Fruit fly (Drosophila melanogaster) whole organism, embryonic: ENCODE measurements around the gene ssp3.
A peak's percentile ranks its signal among the peaks of the same experiment; 100 is the strongest.

Experiments
- ATbp ChIP-seq: fragments of 200-800 bp; sonication (Bioruptor generic); optimal IDR thresholded peaks from 2 replicates; lab custom pipeline; 2017; ENCODE audit warnings: missing biosample characterization, mild to moderate bottlenecking, missing genetic modification characterization, missing genetic modification reagents
- CG10209 ChIP-seq: fragments of 200-800 bp; sonication (Bioruptor generic); optimal IDR thresholded peaks from 3 replicates; lab custom pipeline; 2017; ENCODE audit warnings: missing biosample characterization, mild to moderate bottlenecking, missing genetic modification characterization, missing genetic modification reagents
- CG10321 ChIP-seq: fragments of 200-800 bp; sonication (Bioruptor generic); IDR thresholded peaks from 2 replicates; pipeline ENCODE4 v1.3.6; 2022; ENCODE audit warnings: missing biosample characterization, missing genetic modification characterization
- CG10979 ChIP-seq: fragments of 200-800 bp; sonication (Bioruptor generic); optimal IDR thresholded peaks from 2 replicates; lab custom pipeline; 2018; ENCODE audit warnings: missing biosample characterization, mild to moderate bottlenecking, missing genetic modification characterization, moderate library complexity
- CG13775 ChIP-seq: fragments of 200-800 bp; sonication (Bioruptor generic); optimal IDR thresholded peaks from 3 replicates; lab custom pipeline; 2017; ENCODE audit warnings: missing biosample characterization, mild to moderate bottlenecking, missing genetic modification characterization
- CG14860 ChIP-seq: fragments of 200-800 bp; sonication (Bioruptor generic); IDR thresholded peaks from 3 replicates; pipeline ENCODE4 v1.3.6; 2022; ENCODE audit warnings: missing biosample characterization, missing genetic modification characterization; ENCODE audit not compliant: partially characterized antibody
- CG15696 ChIP-seq: fragments of 200-800 bp; sonication (Bioruptor generic); optimal IDR thresholded peaks from 2 replicates; lab custom pipeline; 2019; ENCODE audit warnings: missing biosample characterization, mild to moderate bottlenecking, missing genetic modification characterization, moderate library complexity
- CG16815 ChIP-seq: fragments of 200-800 bp; sonication (Bioruptor generic); optimal IDR thresholded peaks from 3 replicates; lab custom pipeline; 2017; ENCODE audit warnings: missing biosample characterization, mild to moderate bottlenecking, missing genetic modification characterization
- CG17385 ChIP-seq: fragments of 200-800 bp; sonication (Bioruptor generic); optimal IDR thresholded peaks from 3 replicates; lab custom pipeline; 2018; ENCODE audit warnings: missing biosample characterization, mild to moderate bottlenecking, missing genetic modification characterization
- CG2678 ChIP-seq: fragments of 200-800 bp; sonication (Bioruptor generic); optimal IDR thresholded peaks from 3 replicates; lab custom pipeline; 2019; ENCODE audit warnings: missing biosample characterization, mild to moderate bottlenecking, missing genetic modification characterization, moderate library complexity
- CG2712 ChIP-seq: fragments of 200-800 bp; optimal IDR thresholded peaks from 3 replicates; lab custom pipeline; 2019; ENCODE audit warnings: missing biosample characterization, mild to moderate bottlenecking, missing genetic modification characterization, moderate library complexity
- CG33557 ChIP-seq: fragments of 200-800 bp; sonication (Bioruptor generic); optimal IDR thresholded peaks from 2 replicates; lab custom pipeline; 2019; ENCODE audit warnings: missing biosample characterization, mild to moderate bottlenecking, missing genetic modification characterization, moderate library complexity
- CG42726 ChIP-seq: fragments of 200-800 bp; sonication (Bioruptor generic); IDR thresholded peaks from 2 replicates; pipeline ENCODE4 v1.3.6; 2022; ENCODE audit warnings: missing biosample characterization, missing genetic modification characterization; ENCODE audit not compliant: partially characterized antibody
- CG6175 ChIP-seq: fragments of 200-800 bp; sonication (Bioruptor generic); IDR thresholded peaks from 3 replicates; pipeline ENCODE4 v1.3.6; 2022; ENCODE audit warnings: missing biosample characterization, missing genetic modification characterization
- CG6254 ChIP-seq: fragments of 200-800 bp; sonication (Bioruptor generic); optimal IDR thresholded peaks from 3 replicates; lab custom pipeline; 2017; ENCODE audit warnings: mild to moderate bottlenecking, missing biosample characterization, missing genetic modification reagents, missing genetic modification characterization
- CG7271 ChIP-seq: fragments of 200-800 bp; sonication (Bioruptor generic); optimal IDR thresholded peaks from 2 replicates; lab custom pipeline; 2018; ENCODE audit warnings: missing biosample characterization, mild to moderate bottlenecking, missing genetic modification characterization, moderate library complexity
- CG8924 ChIP-seq: fragments of 200-800 bp; optimal IDR thresholded peaks from 3 replicates; lab custom pipeline; 2019; ENCODE audit warnings: missing biosample characterization, mild to moderate bottlenecking, missing genetic modification characterization, moderate library complexity
- CG9727 ChIP-seq: fragments of 200-800 bp; sonication (Bioruptor generic); optimal IDR thresholded peaks from 3 replicates; lab custom pipeline; 2017; ENCODE audit warnings: missing biosample characterization, mild to moderate bottlenecking, missing genetic modification characterization
- CG9932 ChIP-seq: fragments of 200-800 bp; sonication (Bioruptor generic); IDR thresholded peaks from 2 replicates; pipeline ENCODE4 v1.3.6; 2022; ENCODE audit warnings: missing biosample characterization, missing genetic modification characterization
- Hr3 ChIP-seq: fragments of 200-800 bp; sonication (Bioruptor generic); optimal IDR thresholded peaks from 3 replicates; lab custom pipeline; 2016; ENCODE audit warnings: missing biosample characterization, missing genetic modification characterization
- Lim3 ChIP-seq: fragments of 200-800 bp; sonication (Bioruptor generic); IDR thresholded peaks from 2 replicates; pipeline ENCODE4 v1.3.6; 2022; ENCODE audit warnings: missing biosample characterization, missing genetic modification characterization
- PHDP ChIP-seq: fragments of 200-800 bp; sonication (Bioruptor generic); optimal IDR thresholded peaks from 3 replicates; lab custom pipeline; 2018; ENCODE audit warnings: missing biosample characterization, mild to moderate bottlenecking, missing genetic modification characterization, moderate library complexity
- Ptx1 ChIP-seq: fragments of 200-800 bp; sonication (Bioruptor generic); IDR thresholded peaks from 2 replicates; pipeline ENCODE4 v1.3.6; 2022; ENCODE audit warnings: missing biosample characterization, missing genetic modification characterization
- Sox102F ChIP-seq: fragments of 200-800 bp; sonication (Bioruptor generic); optimal IDR thresholded peaks from 2 replicates; lab custom pipeline; 2018; ENCODE audit warnings: missing biosample characterization, mild to moderate bottlenecking, missing genetic modification characterization, moderate library complexity
- Spps ChIP-seq: fragments of 200-800 bp; sonication (Bioruptor generic); optimal IDR thresholded peaks from 2 replicates; lab custom pipeline; 2018; ENCODE audit warnings: missing biosample characterization, mild to moderate bottlenecking, missing genetic modification characterization
- Ssrp ChIP-seq: fragments of 200-800 bp; sonication (Bioruptor generic); optimal IDR thresholded peaks from 2 replicates; lab custom pipeline; 2018; ENCODE audit warnings: missing biosample characterization, mild to moderate bottlenecking, missing genetic modification characterization, moderate library complexity
- YL-1 ChIP-seq: fragments of 200-800 bp; sonication (Bioruptor generic); optimal IDR thresholded peaks from 3 replicates; lab custom pipeline; 2017; ENCODE audit warnings: missing biosample characterization, mild to moderate bottlenecking, missing genetic modification characterization
- bbx ChIP-seq: fragments of 200-800 bp; sonication (Bioruptor generic); IDR thresholded peaks from 2 replicates; pipeline ENCODE4 v1.3.6; 2022; ENCODE audit warnings: missing biosample characterization, missing genetic modification characterization; ENCODE audit not compliant: partially characterized antibody
- bigmax ChIP-seq: fragments of 200-800 bp; sonication (Bioruptor generic); optimal IDR thresholded peaks from 2 replicates; lab custom pipeline; 2018; ENCODE audit warnings: missing biosample characterization, mild to moderate bottlenecking, missing genetic modification characterization
- br ChIP-seq: fragments of >200 bp; optimal IDR thresholded peaks from 2 replicates; lab custom pipeline; 2017
- chinmo ChIP-seq: fragments of 200-800 bp; sonication (Bioruptor generic); IDR thresholded peaks from 4 replicates; pipeline ENCODE4 v1.3.6; 2022; ENCODE audit warnings: missing biosample characterization, missing genetic modification characterization; ENCODE audit not compliant: partially characterized antibody
- dmrt99B ChIP-seq: fragments of 200-800 bp; sonication (Bioruptor generic); optimal IDR thresholded peaks from 2 replicates; lab custom pipeline; 2018; ENCODE audit warnings: missing biosample characterization, mild to moderate bottlenecking, missing genetic modification characterization, moderate library complexity
- exex ChIP-seq: fragments of 200-800 bp; sonication (Bioruptor generic); optimal IDR thresholded peaks from 4 replicates; lab custom pipeline; 2018; ENCODE audit warnings: missing biosample characterization, mild to moderate bottlenecking, missing genetic modification characterization, moderate library complexity
- fd96Cb ChIP-seq: fragments of 200-800 bp; sonication (Bioruptor generic); optimal IDR thresholded peaks from 2 replicates; lab custom pipeline; 2018; ENCODE audit warnings: missing biosample characterization, mild to moderate bottlenecking, missing genetic modification characterization, moderate library complexity
- grau ChIP-seq: fragments of 200-800 bp; optimal IDR thresholded peaks from 3 replicates; lab custom pipeline; 2019; ENCODE audit warnings: missing biosample characterization, mild to moderate bottlenecking, missing genetic modification characterization, moderate library complexity
- lbe ChIP-seq: fragments of 200-800 bp; sonication (Bioruptor generic); optimal IDR thresholded peaks from 2 replicates; lab custom pipeline; 2016; ENCODE audit warnings: missing biosample characterization, mild to moderate bottlenecking, missing genetic modification characterization
- lmd ChIP-seq: fragments of 200-800 bp; sonication (Bioruptor generic); IDR thresholded peaks from 2 replicates; pipeline ENCODE4 v1.3.6; 2022; ENCODE audit warnings: missing biosample characterization, missing genetic modification characterization
- phol ChIP-seq: fragments of 200-800 bp; sonication (Bioruptor generic); optimal IDR thresholded peaks from 3 replicates; lab custom pipeline; 2018; ENCODE audit warnings: missing biosample characterization, mild to moderate bottlenecking, missing genetic modification characterization, moderate library complexity
- repo ChIP-seq: fragments of 200-800 bp; sonication (Bioruptor generic); optimal IDR thresholded peaks from 2 replicates; lab custom pipeline; 2016; ENCODE audit warnings: missing biosample characterization, missing genetic modification characterization
- row ChIP-seq: fragments of 200-800 bp; sonication (Bioruptor generic); IDR thresholded peaks from 3 replicates; pipeline ENCODE4 v1.3.6; 2022; ENCODE audit warnings: missing biosample characterization, missing genetic modification characterization
- sc ChIP-seq, 3 experiments: fragments of >200 bp in 2 of 3; fragments of 200-800 bp in 1 of 3; sonication (Bioruptor generic) in 1 of 3; optimal IDR thresholded peaks; 2 replicates in 2 of 3; 3 replicates in 1 of 3; lab custom pipeline; 2017; ENCODE audit warnings: mild to moderate bottlenecking in 1 of 3, missing biosample characterization in 1 of 3, missing genetic modification characterization in 1 of 3, missing genetic modification reagents in 1 of 3
- sqz ChIP-seq: fragments of 200-800 bp; sonication (Bioruptor generic); optimal IDR thresholded peaks from 3 replicates; lab custom pipeline; 2018; ENCODE audit warnings: missing biosample characterization, mild to moderate bottlenecking, missing genetic modification characterization
- tap ChIP-seq: fragments of 200-800 bp; optimal IDR thresholded peaks from 3 replicates; lab custom pipeline; 2019; ENCODE audit warnings: missing biosample characterization, mild to moderate bottlenecking, missing genetic modification characterization, moderate library complexity
- unpg ChIP-seq: fragments of 200-800 bp; sonication (Bioruptor generic); optimal IDR thresholded peaks from 3 replicates; lab custom pipeline; 2018; ENCODE audit warnings: missing biosample characterization, mild to moderate bottlenecking, missing genetic modification characterization, moderate library complexity
- z ChIP-seq: fragments of 200-800 bp; sonication (Bioruptor generic); IDR thresholded peaks from 3 replicates; pipeline ENCODE4 v1.3.6; 2022; ENCODE audit warnings: missing biosample characterization, missing genetic modification characterization
- zen ChIP-seq: fragments of 200-800 bp; sonication (Bioruptor generic); optimal IDR thresholded peaks from 3 replicates; lab custom pipeline; 2018; ENCODE audit warnings: missing biosample characterization, mild to moderate bottlenecking, missing genetic modification characterization, moderate library complexity
- zf30C ChIP-seq: fragments of 200-800 bp; sonication (Bioruptor generic); optimal IDR thresholded peaks from 3 replicates; lab custom pipeline; 2018; ENCODE audit warnings: missing biosample characterization, mild to moderate bottlenecking, missing genetic modification characterization

Gene ssp3

DNA sequence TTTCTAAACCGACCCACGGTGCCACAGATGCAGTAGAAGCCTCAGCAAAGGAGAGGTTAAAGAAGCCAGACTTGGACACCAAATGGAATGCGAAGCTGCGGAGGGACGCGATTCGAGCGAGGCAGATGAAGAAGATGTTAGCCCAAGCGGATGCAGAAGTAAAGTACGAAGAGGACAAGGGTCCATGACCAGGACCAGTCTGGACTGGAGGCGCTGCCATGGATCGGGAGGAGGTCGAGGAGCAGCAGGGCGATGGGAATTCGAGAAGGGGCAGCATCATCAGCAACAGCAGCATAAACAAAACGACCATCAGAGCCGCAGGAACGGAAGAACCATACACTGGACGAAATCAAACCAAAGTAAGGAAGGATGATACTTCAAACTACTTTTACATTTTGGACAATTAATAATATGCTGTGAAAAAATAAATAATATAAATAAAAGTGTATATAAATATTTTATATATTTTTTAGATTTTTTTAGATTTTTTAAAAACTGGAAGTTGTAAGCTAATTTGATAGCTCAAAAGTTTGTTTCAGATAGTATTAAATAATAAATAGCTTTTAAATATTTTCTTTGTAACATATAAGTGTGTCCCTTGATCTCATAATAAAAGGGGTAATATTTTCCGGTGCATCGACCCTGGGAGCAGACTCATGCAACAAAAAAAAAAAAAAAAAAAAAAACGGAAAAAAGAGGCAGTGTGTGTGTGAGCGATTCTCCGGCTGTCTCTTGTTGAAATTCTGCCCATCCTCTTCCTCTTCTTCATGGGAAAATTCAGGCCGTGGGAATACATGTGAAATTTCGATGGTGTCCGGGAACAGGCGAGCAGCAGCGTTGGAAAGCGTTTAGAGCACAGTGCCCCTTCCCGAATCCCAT, 3.1 kb upstream of the ssp3 start (continued):
- TF ChIP-seq Ptx1 (GFP tag; lab: Robert Waterston, UW) (0 out of 2 replicates have a peak, but pooled peaks have one; percentile 17), Hr3 (GFP tag; lab: Kevin White, UChicago) (peak; percentile 37), row (0 out of 3 replicates have a peak, but pooled peaks have one; percentile 29), CG9727 (GFP tag; lab: Kevin White, UChicago) (peak; percentile 52), CG9932 (no peak), PHDP (tag; lab: Kevin White, UChicago) (peak; percentile 26), YL-1 (no peak), CG15696 (peak; percentile 59), CG8924 (peak; percentile 49), lbe (GFP tag; lab: Kevin White, UChicago) (peak; percentile 58), Sox102F (peak; percentile 43), sqz (GFP tag; lab: Kevin White, UChicago) (peak; percentile 20), grau (tag; lab: Kevin White, UChicago) (peak; percentile 45), CG6175 (GFP tag; lab: Robert Waterston, UW) (no peak), ATbp (GFP tag; lab: Kevin White, UChicago) (peak; percentile 2), CG2678 (tag; lab: Kevin White, UChicago) (peak; percentile 36), Spps (tag; lab: Kevin White, UChicago) (peak; percentile 2), tap (tag; lab: Kevin White, UChicago) (peak; percentile 37), unpg (GFP tag; lab: Kevin White, UChicago) (peak; percentile 44), CG2712 (tag; lab: Kevin White, UChicago) (peak; percentile 77), sc (optimal IDR thresholded peaks at IDR 0.05; lab: Kevin White, UChicago) (no peak), sc (GFP tag; optimal IDR thresholded peaks at IDR 0.05; lab: Kevin White, UChicago) (peak; percentile 46), CG17385 (GFP tag; lab: Kevin White, UChicago) (peak; percentile 77), chinmo (no peak), CG33557 (GFP tag; lab: Kevin White, UChicago) (peak; percentile 32), dmrt99B (tag; lab: Kevin White, UChicago) (peak; percentile 8), zf30C (GFP tag; lab: Kevin White, UChicago) (peak; percentile 63), Ssrp (peak; percentile 9), CG42726 (GFP tag; lab: Robert Waterston, UW) (no peak), CG10979 (tag; lab: Kevin White, UChicago) (peak; percentile 70), CG10321 (GFP tag; lab: Robert Waterston, UW) (no peak), CG7271 (tag; lab: Kevin White, UChicago) (no peak), CG16815 (GFP tag; lab: Kevin White, UChicago) (peak; percentile 7), lmd (GFP tag; lab: Robert Waterston, UW) (no peak), z (GFP tag; lab: Robert Waterston, UW) (peak; percentile 78; the same call in 2 of the 3 replicates), phol (peak; percentile 57), repo (GFP tag; lab: Kevin White, UChicago) (no peak), bigmax (GFP tag; lab: Kevin White, UChicago) (no peak), Lim3 (GFP tag; lab: Robert Waterston, UW) (no peak), zen (tag; lab: Kevin White, UChicago) (no peak), exex (tag; lab: Kevin White, UChicago) (no peak), CG10209 (GFP tag; lab: Kevin White, UChicago) (peak; percentile 15), br (lab: Kevin White, UChicago) (no peak), bbx (GFP tag; lab: Robert Waterston, UW) (peak; percentile 39), CG14860 (no peak), fd96Cb (tag; lab: Kevin White, UChicago) (peak; percentile 25), CG13775 (GFP tag; lab: Kevin White, UChicago) (peak; percentile 41), CG6254 (GFP tag; lab: Kevin White, UChicago) (peak; percentile 14)
